Worm (Caenorhabditis elegans) whole organism, L2 larva: ENCODE measurements around the gene F13D12.10.
A peak's percentile ranks its signal among the peaks of the same experiment; 100 is the strongest.

Source experiments
- C34F6.9 ChIP-seq: fragments of 150-350 bp; optimal IDR thresholded peaks from 2 replicates; lab custom pipeline; 2014; ENCODE audit warnings: missing biosample characterization, missing genetic modification characterization
- F13H6.1 ChIP-seq: sonication (generic microtip); optimal IDR thresholded peaks from 2 replicates; lab custom pipeline; 2016; ENCODE audit warnings: missing genetic modification characterization, missing compliant biosample characterization
- R02D3.7 ChIP-seq: fragments of 150-350 bp; optimal IDR thresholded peaks from 2 replicates; lab custom pipeline; 2014; ENCODE audit warnings: missing biosample characterization, missing genetic modification characterization
- Y55F3AM.14 ChIP-seq: fragments of 200-800 bp; sonication (Bioruptor generic); optimal IDR thresholded peaks from 2 replicates; lab custom pipeline; 2018; ENCODE audit warnings: mild to moderate bottlenecking, missing genetic modification characterization, missing compliant biosample characterization
- ZK546.5 ChIP-seq: sonication (generic microtip); optimal IDR thresholded peaks from 2 replicates; lab custom pipeline; 2017; ENCODE audit warnings: missing biosample characterization, missing genetic modification characterization
- alr-1 ChIP-seq: fragments of 150-350 bp; optimal IDR thresholded peaks from 2 replicates; lab custom pipeline; 2014; ENCODE audit warnings: missing biosample characterization, missing genetic modification characterization
- aly-2 ChIP-seq: fragments of 150-350 bp; optimal IDR thresholded peaks from 2 replicates; lab custom pipeline; 2014; ENCODE audit warnings: missing biosample characterization, missing genetic modification characterization
- ama-1 ChIP-seq: fragments of 150-350 bp; optimal IDR thresholded peaks from 2 replicates; lab custom pipeline; 2018; ENCODE audit warnings: inconsistent platforms
- blmp-1 ChIP-seq: sonication (generic microtip); optimal IDR thresholded peaks from 2 replicates; lab custom pipeline; 2017; ENCODE audit warnings: missing genetic modification characterization, mild to moderate bottlenecking, missing compliant biosample characterization, antibody characterized with exemption, moderate library complexity; ENCODE audit not compliant: insufficient read depth
- ceh-16 ChIP-seq: fragments of 150-350 bp; optimal IDR thresholded peaks from 2 replicates; lab custom pipeline; 2014; ENCODE audit warnings: missing biosample characterization, missing genetic modification characterization
- ceh-82 ChIP-seq: fragments of 150-350 bp; optimal IDR thresholded peaks from 2 replicates; lab custom pipeline; 2014; ENCODE audit warnings: missing biosample characterization, missing genetic modification characterization
- crh-2 ChIP-seq: sonication (generic microtip); optimal IDR thresholded peaks from 2 replicates; lab custom pipeline; 2017; ENCODE audit warnings: missing biosample characterization, missing genetic modification characterization
- dmd-4 ChIP-seq: sonication (generic microtip); optimal IDR thresholded peaks from 2 replicates; lab custom pipeline; 2017; ENCODE audit warnings: missing biosample characterization, missing genetic modification characterization
- egl-27 ChIP-seq: sonication (generic microtip); optimal IDR thresholded peaks from 3 replicates; lab custom pipeline; 2017; ENCODE audit warnings: missing biosample characterization, missing genetic modification reagents, missing genetic modification characterization
- elt-1 ChIP-seq: fragments of 150-350 bp; optimal IDR thresholded peaks from 2 replicates; lab custom pipeline; 2014; ENCODE audit warnings: missing biosample characterization, missing genetic modification characterization
- elt-3 ChIP-seq: sonication (generic microtip); optimal IDR thresholded peaks from 2 replicates; lab custom pipeline; 2017; ENCODE audit warnings: missing biosample characterization, missing genetic modification characterization
- fos-1 ChIP-seq: fragments of 150-350 bp; optimal IDR thresholded peaks from 2 replicates; lab custom pipeline; 2014; ENCODE audit warnings: missing biosample characterization, missing genetic modification characterization
- gmeb-1 ChIP-seq: fragments of 150-350 bp; optimal IDR thresholded peaks from 2 replicates; lab custom pipeline; 2014; ENCODE audit warnings: missing biosample characterization, missing genetic modification characterization
- lin-11 ChIP-seq: fragments of 150-350 bp; sonication (generic microtip); optimal IDR thresholded peaks from 2 replicates; lab custom pipeline; 2014; ENCODE audit warnings: missing biosample characterization, missing genetic modification characterization, inconsistent platforms, mixed read lengths
- lin-13 ChIP-seq: fragments of 150-350 bp; optimal IDR thresholded peaks from 2 replicates; lab custom pipeline; 2014; ENCODE audit warnings: missing biosample characterization, missing genetic modification reagents, missing genetic modification characterization
- lin-39 ChIP-seq: fragments of 150-350 bp; optimal IDR thresholded peaks from 2 replicates; lab custom pipeline; 2014; ENCODE audit warnings: missing biosample characterization, missing genetic modification reagents, missing genetic modification characterization
- lsy-2 ChIP-seq, 2 experiments: fragments of 150-350 bp in 1 of 2; sonication (generic microtip) in 1 of 2; optimal IDR thresholded peaks; 2 replicates each; lab custom pipeline; 2014 to 2017; ENCODE audit warnings: missing biosample characterization in 2 of 2, missing genetic modification characterization in 2 of 2
- mab-5 ChIP-seq: fragments of 150-350 bp; optimal IDR thresholded peaks from 2 replicates; lab custom pipeline; 2014; ENCODE audit warnings: missing biosample characterization, missing genetic modification characterization
- mbf-1 ChIP-seq: sonication (generic microtip); optimal IDR thresholded peaks from 2 replicates; lab custom pipeline; 2017; ENCODE audit warnings: missing biosample characterization, missing genetic modification characterization
- mdl-1 ChIP-seq, 2 experiments: fragments of 150-350 bp in 1 of 2; sonication (generic microtip) in 1 of 2; optimal IDR thresholded peaks; 2 replicates each; lab custom pipeline; 2017; ENCODE audit warnings: missing biosample characterization in 2 of 2, missing genetic modification characterization in 2 of 2
- nhr-10 ChIP-seq: sonication (generic microtip); optimal IDR thresholded peaks from 2 replicates; lab custom pipeline; 2017; ENCODE audit warnings: missing biosample characterization, missing genetic modification characterization
- nhr-11 ChIP-seq: fragments of 150-350 bp; optimal IDR thresholded peaks from 2 replicates; lab custom pipeline; 2014; ENCODE audit warnings: missing biosample characterization, missing genetic modification characterization
- nhr-12 ChIP-seq: fragments of 150-350 bp; optimal IDR thresholded peaks from 2 replicates; lab custom pipeline; 2014; ENCODE audit warnings: missing biosample characterization, missing genetic modification characterization
- nhr-129 ChIP-seq: fragments of 150-350 bp; optimal IDR thresholded peaks from 2 replicates; lab custom pipeline; 2014; ENCODE audit warnings: missing biosample characterization, missing genetic modification characterization
- nhr-21 ChIP-seq: fragments of 150-350 bp; optimal IDR thresholded peaks from 2 replicates; lab custom pipeline; 2014; ENCODE audit warnings: missing biosample characterization, missing genetic modification characterization
- nhr-23 ChIP-seq: fragments of 150-350 bp; optimal IDR thresholded peaks from 2 replicates; lab custom pipeline; 2014; ENCODE audit warnings: missing biosample characterization, missing genetic modification reagents, missing genetic modification characterization
- nhr-237 ChIP-seq: fragments of 150-350 bp; optimal IDR thresholded peaks from 2 replicates; lab custom pipeline; 2014; ENCODE audit warnings: missing biosample characterization, missing genetic modification characterization
- nhr-25 ChIP-seq: fragments of 150-350 bp; sonication (generic microtip); optimal IDR thresholded peaks from 3 replicates; lab custom pipeline; 2014; ENCODE audit warnings: missing biosample characterization, missing genetic modification characterization
- nhr-6 ChIP-seq: fragments of 150-350 bp; optimal IDR thresholded peaks from 2 replicates; lab custom pipeline; 2014; ENCODE audit warnings: missing biosample characterization, missing genetic modification characterization
- nhr-77 ChIP-seq: fragments of 150-350 bp; optimal IDR thresholded peaks from 2 replicates; lab custom pipeline; 2014; ENCODE audit warnings: missing biosample characterization, missing genetic modification characterization
- peb-1 ChIP-seq: fragments of 150-350 bp; optimal IDR thresholded peaks from 2 replicates; lab custom pipeline; 2014; ENCODE audit warnings: missing biosample characterization, missing genetic modification characterization
- sem-4 ChIP-seq: fragments of 150-350 bp; optimal IDR thresholded peaks from 2 replicates; lab custom pipeline; 2014; ENCODE audit warnings: missing biosample characterization, missing genetic modification reagents, missing genetic modification characterization
- skn-1 ChIP-seq: sonication (generic microtip); optimal IDR thresholded peaks from 2 replicates; lab custom pipeline; 2017; ENCODE audit warnings: missing biosample characterization, missing genetic modification characterization
- sma-3 ChIP-seq: sonication (generic microtip); optimal IDR thresholded peaks from 2 replicates; lab custom pipeline; 2016; ENCODE audit warnings: missing genetic modification reagents, missing genetic modification characterization, missing compliant biosample characterization
- sma-9 ChIP-seq, 2 experiments: fragments of 150-350 bp in 1 of 2; sonication (generic microtip) in 1 of 2; optimal IDR thresholded peaks; 2 replicates each; lab custom pipeline; 2014 to 2016; ENCODE audit warnings: missing genetic modification characterization in 2 of 2, mild to moderate bottlenecking in 1 of 2, missing biosample characterization in 1 of 2, missing compliant biosample characterization in 1 of 2, missing genetic modification reagents in 1 of 2, moderate library complexity in 1 of 2
- snpc-4 ChIP-seq: fragments of 150-350 bp; optimal IDR thresholded peaks from 2 replicates; lab custom pipeline; 2014; ENCODE audit warnings: missing biosample characterization, missing genetic modification characterization
- unc-39 ChIP-seq: fragments of 150-350 bp; optimal IDR thresholded peaks from 2 replicates; lab custom pipeline; 2014; ENCODE audit warnings: missing biosample characterization, missing genetic modification characterization
- unc-55 ChIP-seq: fragments of 150-350 bp; sonication (generic microtip); optimal IDR thresholded peaks from 3 replicates; lab custom pipeline; 2014; ENCODE audit warnings: missing biosample characterization, missing genetic modification reagents, missing genetic modification characterization
- unc-62 ChIP-seq: fragments of 150-350 bp; optimal IDR thresholded peaks from 2 replicates; lab custom pipeline; 2014; ENCODE audit warnings: missing biosample characterization, missing genetic modification reagents, missing genetic modification characterization
- zag-1 ChIP-seq: fragments of 150-350 bp; optimal IDR thresholded peaks from 2 replicates; lab custom pipeline; 2014; ENCODE audit warnings: missing biosample characterization, missing genetic modification characterization
- ztf-1 ChIP-seq: fragments of 200-800 bp; sonication (Bioruptor generic); conservative IDR thresholded peaks from 2 replicates; pipeline ENCODE4 v1.3.6; 2022; ENCODE audit warnings: missing genetic modification characterization, missing compliant biosample characterization
- ztf-11 ChIP-seq: sonication (generic microtip); optimal IDR thresholded peaks from 2 replicates; lab custom pipeline; 2017; ENCODE audit warnings: missing biosample characterization, missing genetic modification characterization
- ztf-4 ChIP-seq: fragments of 150-350 bp; optimal IDR thresholded peaks from 2 replicates; lab custom pipeline; 2014; ENCODE audit warnings: missing biosample characterization, missing genetic modification characterization

Gene F13D12.10

ce11 chrII:11722164-11722563 lies 8.6 kb downstream of the F13D12.10 start:
- no peak for TF ChIP-seq egl-27 (tag; lab: Kevin White, UChicago)
- no peak for TF ChIP-seq fos-1
- TF ChIP-seq C34F6.9 (tag; lab: Kevin White, UChicago) = peak; percentile 40
- TF ChIP-seq lsy-2 (tag; optimal IDR thresholded peaks at IDR 0.05; lab: Kevin White, UChicago) = peak in 1 of 2 experiments; percentile 23
- TF ChIP-seq lin-11 (tag; lab: Kevin White, UChicago) = peak; percentile 7
- no peak for TF ChIP-seq ztf-1

- TF ChIP-seq nhr-129 (peak; percentile 77), nhr-21 (tag; lab: Kevin White, UChicago) (no peak)
- TF ChIP-seq, all 48 proteins: peak for 1
Measured at ce11 chrII:11723904-11724303, 10.3 kb downstream of the F13D12.10 start, which contains the start of gene ldh-1. TSS of gene ldh-1 (plus strand) at chrII:11724204.

ce11 chrII:11724362-11724761 lies 10.8 kb downstream of the F13D12.10 start:
- TF ChIP-seq lin-13 (GFP tag; lab: Kevin White, UChicago) = peak; percentile 3
- TF ChIP-seq blmp-1 (tag; lab: Kevin White, UChicago) = peak; percentile 8
- peak; percentile 1 for TF ChIP-seq unc-55 (GFP tag; lab: Kevin White, UChicago)
- TF ChIP-seq nhr-77 (tag; lab: Kevin White, UChicago) = no peak
- TF ChIP-seq ztf-4 (tag; lab: Kevin White, UChicago) = no peak
- no peak for TF ChIP-seq nhr-11 (tag; lab: Kevin White, UChicago)
- TF ChIP-seq nhr-23 (tag; lab: Kevin White, UChicago) = no peak
- TF ChIP-seq unc-62 (GFP tag; lab: Kevin White, UChicago) = no peak
- peak; percentile 26 for TF ChIP-seq nhr-6 (tag; lab: Kevin White, UChicago)
- no peak for TF ChIP-seq gmeb-1 (tag; lab: Kevin White, UChicago)
- TF ChIP-seq ztf-11 (tag; lab: Kevin White, UChicago) = no peak
- no peak for TF ChIP-seq nhr-237
- TF ChIP-seq snpc-4 (tag; lab: Kevin White, UChicago) = no peak
- no peak for TF ChIP-seq alr-1 (tag; lab: Kevin White, UChicago)
- no peak for TF ChIP-seq unc-39
- TF ChIP-seq crh-2 (tag; lab: Kevin White, UChicago) = peak; percentile 64
- TF ChIP-seq lin-11 (tag; lab: Kevin White, UChicago) = no peak
- peak; percentile 41 for TF ChIP-seq egl-27 (tag; lab: Kevin White, UChicago)
- peak; percentile 42 for TF ChIP-seq nhr-129
- TF ChIP-seq peb-1 (tag; lab: Kevin White, UChicago) = no peak
- TF ChIP-seq nhr-10 = no peak
- TF ChIP-seq ceh-16 = no peak
- no peak for TF ChIP-seq Y55F3AM.14 (GFP tag; lab: Kevin White, UChicago)
- TF ChIP-seq F13H6.1 (tag; lab: Kevin White, UChicago) = peak; percentile 39
- peak; percentile 4 to 13 for TF ChIP-seq mdl-1 (tag; optimal IDR thresholded peaks at IDR 0.05; lab: Kevin White, UChicago)
- peak; percentile 65 for TF ChIP-seq sem-4 (tag; lab: Kevin White, UChicago)
- TF ChIP-seq mab-5 (tag; lab: Kevin White, UChicago) = peak; percentile 18
- peak in 1 of 2 experiments; percentile 65 for TF ChIP-seq lsy-2 (tag; optimal IDR thresholded peaks at IDR 0.05; lab: Kevin White, UChicago)
- no peak for TF ChIP-seq nhr-12 (tag; lab: Kevin White, UChicago)
- no peak for TF ChIP-seq elt-3 (tag; lab: Kevin White, UChicago)
- no peak for TF ChIP-seq ama-1 (lab: Kevin White, UChicago)
- peak; percentile 80 for TF ChIP-seq C34F6.9 (tag; lab: Kevin White, UChicago)
- no peak for TF ChIP-seq nhr-21 (tag; lab: Kevin White, UChicago)
- TF ChIP-seq dmd-4 = no peak
- TF ChIP-seq zag-1 = peak; percentile 55
- TF ChIP-seq skn-1 (tag; lab: Kevin White, UChicago) = no peak
- TF ChIP-seq ZK546.5 = no peak
- TF ChIP-seq ztf-1 = no peak
- peak; percentile 48 for TF ChIP-seq sma-9 (GFP tag; optimal IDR thresholded peaks at IDR 0.05; lab: Kevin White, UChicago)
- no peak for TF ChIP-seq sma-9 (tag; optimal IDR thresholded peaks at IDR 0.05; lab: Kevin White, UChicago)
- no peak for TF ChIP-seq sma-3
- TF ChIP-seq aly-2 (tag; lab: Kevin White, UChicago) = no peak
- TF ChIP-seq fos-1 = peak; percentile 10
- no peak for TF ChIP-seq ceh-82
- no peak for TF ChIP-seq lin-39 (tag; lab: Kevin White, UChicago)
- no peak for TF ChIP-seq elt-1
- peak; percentile 52 for TF ChIP-seq nhr-25 (tag; lab: Kevin White, UChicago)
- no peak for TF ChIP-seq mbf-1 (tag; lab: Kevin White, UChicago)
- no peak for TF ChIP-seq R02D3.7 (tag; lab: Kevin White, UChicago)
